Worm (Caenorhabditis elegans): Measurements from ENCODE around the gene emb-8.

Gene emb-8

DNA sequence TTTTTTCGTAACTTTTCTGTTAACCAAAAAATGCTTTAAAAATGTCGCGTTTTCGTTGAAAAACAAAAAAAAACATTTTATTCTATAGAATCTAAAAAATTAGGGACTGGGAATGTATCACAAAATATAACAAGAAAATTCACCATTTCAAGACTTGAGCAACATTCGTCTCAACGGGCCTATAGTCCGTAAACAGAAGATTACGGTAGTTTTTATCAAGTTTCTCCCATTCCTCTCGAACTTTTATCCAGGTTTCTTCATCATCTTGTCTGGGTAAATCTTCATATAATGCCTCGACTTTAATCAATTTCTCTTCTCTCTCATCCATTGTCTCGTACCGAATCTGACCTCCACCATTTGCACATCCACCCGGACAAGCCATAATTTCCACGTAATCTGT lies 44.1 kb downstream of the emb-8 start:
- TF ChIP-seq ztf-1 (GFP tag; conservative IDR thresholded peaks at IDR 0.05) = no peak
- TF ChIP-seq ZK546.5 (tag; optimal IDR thresholded peaks at IDR 0.05) = no peak
- TF ChIP-seq nhr-237 (tag; optimal IDR thresholded peaks at IDR 0.05) = no peak
- no peak for TF ChIP-seq nhr-11 (tag; optimal IDR thresholded peaks at IDR 0.05)
- TF ChIP-seq fos-1 (tag; optimal IDR thresholded peaks at IDR 0.05) = no peak
- TF ChIP-seq alr-1 (tag; optimal IDR thresholded peaks at IDR 0.05) = no peak
- TF ChIP-seq mab-5 (tag; optimal IDR thresholded peaks at IDR 0.05) = no peak
- TF ChIP-seq blmp-1 (tag; optimal IDR thresholded peaks at IDR 0.05; ENCODE audit: insufficient read depth) = no peak
- TF ChIP-seq crh-2 (tag; optimal IDR thresholded peaks at IDR 0.05) = no peak
- TF ChIP-seq skn-1 (tag; optimal IDR thresholded peaks at IDR 0.05) = no peak
- TF ChIP-seq C34F6.9 (tag; optimal IDR thresholded peaks at IDR 0.05) = no peak
- TF ChIP-seq unc-62 (GFP tag; optimal IDR thresholded peaks at IDR 0.05) = no peak
- no peak for TF ChIP-seq ceh-82 (tag; optimal IDR thresholded peaks at IDR 0.05)
- no peak for TF ChIP-seq nhr-23 (tag; optimal IDR thresholded peaks at IDR 0.05)
- no peak for TF ChIP-seq mbf-1 (tag; optimal IDR thresholded peaks at IDR 0.05)
- no peak for TF ChIP-seq lin-11 (tag; optimal IDR thresholded peaks at IDR 0.05)
- TF ChIP-seq nhr-10 (tag; optimal IDR thresholded peaks at IDR 0.05) = no peak
- TF ChIP-seq R02D3.7 (tag; optimal IDR thresholded peaks at IDR 0.05) = no peak
- TF ChIP-seq ama-1 (optimal IDR thresholded peaks at IDR 0.05) = no peak
- TF ChIP-seq nhr-21 (tag; optimal IDR thresholded peaks at IDR 0.05) = no peak

DNA sequence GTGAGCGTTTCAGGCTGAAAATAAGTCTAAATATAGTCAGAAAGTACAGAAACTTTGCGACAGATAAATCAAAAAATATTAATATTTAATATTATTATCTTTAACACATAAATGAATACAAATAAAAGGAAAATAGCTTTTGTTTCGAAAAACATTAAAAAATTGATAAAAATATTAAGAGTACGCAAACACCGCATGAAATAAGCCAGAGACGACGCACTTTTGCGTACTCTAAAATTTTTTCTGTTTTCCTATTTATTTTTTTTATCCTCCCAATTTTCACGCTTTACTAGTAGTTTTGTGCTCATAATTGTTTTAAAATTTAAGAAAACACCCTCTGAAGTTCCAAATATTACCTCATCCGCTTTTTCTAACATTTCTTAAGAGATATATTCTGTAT lies 46.3 kb downstream of the emb-8 start, which contains the start of the genes rbm-42 and grwd-1:
TSS of gene rbm-42 (minus strand) at position 93 of the 400 bp plus-strand sequence.
TSS of gene grwd-1 (plus strand) at position 328 of the 400 bp plus-strand sequence.
- TF ChIP-seq egl-27 (tag; optimal IDR thresholded peaks at IDR 0.05) (no peak), C34F6.9 (tag; optimal IDR thresholded peaks at IDR 0.05) (peak; percentile 64), crh-2 (tag; optimal IDR thresholded peaks at IDR 0.05) (peak; percentile 21), unc-55 (GFP tag; optimal IDR thresholded peaks at IDR 0.05) (peak; percentile 80), elt-3 (tag; optimal IDR thresholded peaks at IDR 0.05) (no peak), lsy-2 (tag; optimal IDR thresholded peaks at IDR 0.05) (peak in 1 of 2 experiments; percentile 54)

DNA sequence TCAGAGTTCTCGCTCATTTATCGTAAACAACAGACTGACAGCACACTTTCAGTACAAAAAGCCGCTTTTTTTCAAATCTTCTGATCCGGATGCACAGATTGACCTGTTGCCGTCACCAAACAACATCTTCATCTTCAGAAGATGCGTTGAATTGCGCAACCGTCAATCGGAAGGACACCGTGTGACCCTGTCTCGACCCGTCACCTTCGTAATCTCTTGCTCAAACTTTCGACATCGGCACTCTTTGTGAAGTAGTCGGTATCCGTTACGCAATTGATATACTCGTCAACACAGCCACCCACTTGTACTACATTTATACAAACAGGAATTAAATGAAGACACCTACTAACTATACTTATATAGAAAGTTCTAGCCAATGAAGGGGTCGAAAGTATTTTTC lies 48.5 kb downstream of the emb-8 start:
- TF ChIP-seq sma-9 (GFP tag; optimal IDR thresholded peaks at IDR 0.05) (no peak), sma-9 (tag; optimal IDR thresholded peaks at IDR 0.05) (no peak), ztf-11 (tag; optimal IDR thresholded peaks at IDR 0.05) (no peak), nhr-10 (tag; optimal IDR thresholded peaks at IDR 0.05) (no peak), lin-13 (GFP tag; optimal IDR thresholded peaks at IDR 0.05) (no peak)

DNA sequence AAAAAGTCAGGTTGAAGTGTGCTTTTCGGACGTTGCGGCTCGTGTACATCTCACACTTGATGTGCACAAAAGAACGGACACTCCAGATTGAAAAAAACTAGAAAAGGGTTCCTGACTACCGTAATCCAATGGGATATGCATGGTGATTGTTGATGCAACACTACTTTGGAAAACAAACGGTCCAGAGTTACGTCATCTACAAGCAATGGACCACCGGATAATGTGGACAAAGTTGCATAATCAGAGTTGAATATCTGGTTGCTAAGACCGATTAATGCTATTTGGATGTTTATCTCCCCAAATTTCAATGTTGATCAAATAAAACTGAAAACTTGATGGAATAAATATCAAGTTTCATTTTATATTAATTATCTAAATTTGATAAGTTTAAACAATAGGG lies 49.5 kb downstream of the emb-8 start:
- TF ChIP-seq ceh-82 (tag; optimal IDR thresholded peaks at IDR 0.05) (no peak), sma-3 (GFP tag; optimal IDR thresholded peaks at IDR 0.05) (no peak), peb-1 (tag; optimal IDR thresholded peaks at IDR 0.05) (no peak), blmp-1 (tag; optimal IDR thresholded peaks at IDR 0.05; ENCODE audit: insufficient read depth) (no peak), mdl-1 (tag; optimal IDR thresholded peaks at IDR 0.05) (no peak)

DNA sequence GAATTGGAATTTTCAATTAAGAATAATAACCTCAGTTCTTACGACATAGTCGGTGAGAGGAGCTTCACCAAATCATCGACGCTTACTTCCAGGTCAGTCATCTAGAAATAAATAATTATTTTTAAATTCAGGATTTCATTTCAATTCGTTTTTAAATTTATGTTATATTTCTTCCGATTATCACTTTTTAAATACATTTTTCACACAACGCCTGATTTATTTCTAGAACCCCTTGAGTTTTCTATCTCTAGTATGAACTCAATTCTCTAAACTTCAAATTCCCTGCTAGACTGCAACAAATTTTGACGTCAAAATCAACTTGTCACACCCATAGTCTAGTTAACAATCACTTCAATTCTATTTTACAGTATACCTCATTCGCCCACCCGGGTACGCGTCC lies 50.0 kb downstream of the emb-8 start, which contains the start of gene Y54H5A.2:
TSS of gene Y54H5A.2 (minus strand) at position 101 of the 400 bp plus-strand sequence.
- TF ChIP-seq nhr-6 (tag; optimal IDR thresholded peaks at IDR 0.05) = no peak
- no peak for TF ChIP-seq ztf-1 (GFP tag; conservative IDR thresholded peaks at IDR 0.05)
- TF ChIP-seq fos-1 (tag; optimal IDR thresholded peaks at IDR 0.05) = no peak
- TF ChIP-seq mbf-1 (tag; optimal IDR thresholded peaks at IDR 0.05) = no peak
- no peak for TF ChIP-seq ZK546.5 (tag; optimal IDR thresholded peaks at IDR 0.05)
- no peak for TF ChIP-seq lin-39 (tag; optimal IDR thresholded peaks at IDR 0.05)
- no peak for TF ChIP-seq F13H6.1 (tag; optimal IDR thresholded peaks at IDR 0.05)
- TF ChIP-seq C34F6.9 (tag; optimal IDR thresholded peaks at IDR 0.05) = no peak
- no peak for TF ChIP-seq sma-9 (GFP tag; optimal IDR thresholded peaks at IDR 0.05)
- no peak for TF ChIP-seq sma-9 (tag; optimal IDR thresholded peaks at IDR 0.05)
- TF ChIP-seq unc-62 (GFP tag; optimal IDR thresholded peaks at IDR 0.05) = no peak
- no peak for TF ChIP-seq nhr-237 (tag; optimal IDR thresholded peaks at IDR 0.05)
- TF ChIP-seq nhr-129 (tag; optimal IDR thresholded peaks at IDR 0.05) = no peak
